Fruit fly (Drosophila melanogaster) whole organism, embryonic: ENCODE results near the gene Tom.

Experiments
- B-H2 ChIP-seq: fragments of 200-800 bp; sonication (Bioruptor generic); optimal IDR thresholded peaks from 2 replicates; lab custom pipeline; 2018; ENCODE audit warnings: missing biosample characterization, mild to moderate bottlenecking, missing genetic modification characterization
- CG10147 ChIP-seq: fragments of 200-800 bp; sonication (Bioruptor generic); optimal IDR thresholded peaks from 2 replicates; lab custom pipeline; 2019; ENCODE audit warnings: missing biosample characterization, mild to moderate bottlenecking, missing genetic modification characterization, moderate library complexity
- CG10565 ChIP-seq: fragments of 200-800 bp; sonication (Bioruptor generic); optimal IDR thresholded peaks from 3 replicates; lab custom pipeline; 2016; ENCODE audit warnings: missing biosample characterization, mild to moderate bottlenecking, missing genetic modification characterization
- CG10959 ChIP-seq: fragments of 200-800 bp; sonication (Bioruptor generic); IDR thresholded peaks from 2 replicates; pipeline ENCODE4 v1.3.6; 2022; ENCODE audit warnings: missing biosample characterization, missing genetic modification characterization
- CG11695 ChIP-seq: fragments of 200-800 bp; sonication (Bioruptor generic); IDR thresholded peaks from 3 replicates; pipeline ENCODE4 v1.3.6; 2022; ENCODE audit warnings: missing biosample characterization, missing genetic modification characterization
- CG13424 ChIP-seq: fragments of 200-800 bp; sonication (Bioruptor generic); optimal IDR thresholded peaks from 2 replicates; lab custom pipeline; 2019; ENCODE audit warnings: missing biosample characterization, mild to moderate bottlenecking, missing genetic modification characterization, moderate library complexity
- CG13624 ChIP-seq: fragments of 200-800 bp; sonication (Bioruptor generic); optimal IDR thresholded peaks from 2 replicates; lab custom pipeline; 2016; ENCODE audit warnings: missing biosample characterization, missing genetic modification characterization
- CG15479 ChIP-seq: fragments of 200-800 bp; sonication (Bioruptor generic); optimal IDR thresholded peaks from 3 replicates; lab custom pipeline; 2019; ENCODE audit warnings: missing biosample characterization, mild to moderate bottlenecking, missing genetic modification characterization, moderate library complexity
- CG1603 ChIP-seq: fragments of 200-800 bp; sonication (Bioruptor generic); optimal IDR thresholded peaks from 2 replicates; lab custom pipeline; 2019; ENCODE audit warnings: missing biosample characterization, mild to moderate bottlenecking, missing genetic modification characterization, moderate library complexity
- CG1647 ChIP-seq: fragments of 200-800 bp; sonication (Bioruptor generic); optimal IDR thresholded peaks from 3 replicates; lab custom pipeline; 2016; ENCODE audit warnings: missing biosample characterization, missing genetic modification characterization
- CG16779 ChIP-seq: fragments of 200-800 bp; sonication (Bioruptor generic); IDR thresholded peaks from 2 replicates; pipeline ENCODE4 v1.3.6; 2022; ENCODE audit warnings: missing biosample characterization, missing genetic modification characterization
- CG16815 ChIP-seq: fragments of 200-800 bp; sonication (Bioruptor generic); optimal IDR thresholded peaks from 3 replicates; lab custom pipeline; 2017; ENCODE audit warnings: missing biosample characterization, mild to moderate bottlenecking, missing genetic modification characterization
- CG17328 ChIP-seq: fragments of 200-800 bp; sonication (Bioruptor generic); IDR thresholded peaks from 2 replicates; pipeline ENCODE4 v1.3.6; 2022; ENCODE audit warnings: missing biosample characterization, missing genetic modification characterization
- CG1792 ChIP-seq: fragments of 200-800 bp; sonication (Bioruptor generic); optimal IDR thresholded peaks from 2 replicates; lab custom pipeline; 2016; ENCODE audit warnings: missing biosample characterization, missing genetic modification characterization
- CG2120 ChIP-seq: fragments of 200-800 bp; sonication (Bioruptor generic); optimal IDR thresholded peaks from 3 replicates; lab custom pipeline; 2016; ENCODE audit warnings: missing biosample characterization, missing genetic modification characterization
- CG3163 ChIP-seq: fragments of 200-800 bp; sonication (Bioruptor generic); optimal IDR thresholded peaks from 3 replicates; lab custom pipeline; 2016; ENCODE audit warnings: missing biosample characterization, missing genetic modification characterization
- CG3726 ChIP-seq: fragments of 200-800 bp; sonication (Bioruptor generic); IDR thresholded peaks from 3 replicates; pipeline ENCODE4, ENCODE4 v1.3.6; 2022; ENCODE audit warnings: missing biosample characterization, missing genetic modification characterization
- CG4617 ChIP-seq: fragments of 200-800 bp; sonication (Bioruptor generic); optimal IDR thresholded peaks from 3 replicates; lab custom pipeline; 2016; ENCODE audit warnings: missing biosample characterization, missing genetic modification characterization, borderline replicate concordance
- CG5180 ChIP-seq: fragments of 200-800 bp; sonication (Bioruptor generic); optimal IDR thresholded peaks from 3 replicates; lab custom pipeline; 2017; ENCODE audit warnings: missing biosample characterization, missing genetic modification characterization, mild to moderate bottlenecking, moderate library complexity, missing genetic modification reagents
- CG6254 ChIP-seq: fragments of 200-800 bp; sonication (Bioruptor generic); optimal IDR thresholded peaks from 3 replicates; lab custom pipeline; 2017; ENCODE audit warnings: mild to moderate bottlenecking, missing biosample characterization, missing genetic modification reagents, missing genetic modification characterization
- CG9817 ChIP-seq: fragments of 200-800 bp; sonication (Bioruptor generic); optimal IDR thresholded peaks from 2 replicates; lab custom pipeline; 2018; ENCODE audit warnings: missing biosample characterization, mild to moderate bottlenecking, missing genetic modification characterization, moderate library complexity
- Deaf1 ChIP-seq: fragments of 200-800 bp; optimal IDR thresholded peaks from 3 replicates; lab custom pipeline; 2019; ENCODE audit warnings: missing biosample characterization, mild to moderate bottlenecking, missing genetic modification characterization, moderate library complexity
- Dp ChIP-seq: fragments of 200-800 bp; sonication (Bioruptor generic); optimal IDR thresholded peaks from 2 replicates; lab custom pipeline; 2018; ENCODE audit warnings: missing biosample characterization, mild to moderate bottlenecking, missing genetic modification characterization, moderate library complexity
- GATAe ChIP-seq: fragments of 200-800 bp; sonication (Bioruptor generic); conservative IDR thresholded peaks from 2 replicates; pipeline ENCODE4 v1.3.6; 2022; ENCODE audit warnings: missing biosample characterization, missing genetic modification characterization
- HmgD ChIP-seq: fragments of 200-800 bp; sonication (Bioruptor generic); optimal IDR thresholded peaks from 3 replicates; lab custom pipeline; 2016; ENCODE audit warnings: missing biosample characterization, missing genetic modification characterization
- Hr51 ChIP-seq, 2 experiments: fragments of 200-800 bp; sonication (Bioruptor generic); optimal IDR thresholded peaks; 2 replicates in 1 of 2; 3 replicates in 1 of 2; lab custom pipeline; 2016 to 2018; ENCODE audit warnings: missing biosample characterization in 2 of 2, missing genetic modification characterization in 2 of 2, mild to moderate bottlenecking in 1 of 2, moderate library complexity in 1 of 2
- MTF-1 ChIP-seq: fragments of 200-800 bp; sonication (Bioruptor generic); optimal IDR thresholded peaks from 2 replicates; lab custom pipeline; 2018; ENCODE audit warnings: missing biosample characterization, mild to moderate bottlenecking, missing genetic modification characterization, borderline replicate concordance
- Optix ChIP-seq: fragments of 200-800 bp; sonication (Bioruptor generic); IDR thresholded peaks from 3 replicates; pipeline ENCODE4 v1.3.6; 2022; ENCODE audit warnings: missing biosample characterization, missing genetic modification characterization
- Six4 ChIP-seq: fragments of 200-800 bp; sonication (Bioruptor generic); optimal IDR thresholded peaks from 2 replicates; lab custom pipeline; 2016; ENCODE audit warnings: missing biosample characterization, missing genetic modification characterization
- Sox102F ChIP-seq: fragments of 200-800 bp; sonication (Bioruptor generic); optimal IDR thresholded peaks from 2 replicates; lab custom pipeline; 2018; ENCODE audit warnings: missing biosample characterization, mild to moderate bottlenecking, missing genetic modification characterization, moderate library complexity
- TFAM ChIP-seq: fragments of 200-800 bp; sonication (Bioruptor generic); optimal IDR thresholded peaks from 2 replicates; lab custom pipeline; 2017; ENCODE audit warnings: missing biosample characterization, missing genetic modification characterization, inconsistent platforms
- Vsx1 ChIP-seq: fragments of 200-800 bp; sonication (Bioruptor generic); optimal IDR thresholded peaks from 2 replicates; lab custom pipeline; 2017; ENCODE audit warnings: missing biosample characterization, mild to moderate bottlenecking, missing genetic modification characterization, missing genetic modification reagents
- ap ChIP-seq: fragments of 200-800 bp; sonication (Bioruptor generic); IDR thresholded peaks from 2 replicates; pipeline ENCODE4 v1.3.6; 2022; ENCODE audit warnings: missing biosample characterization, missing genetic modification characterization
- bsh ChIP-seq, 2 experiments: fragments of 200-800 bp; sonication (Bioruptor generic); optimal IDR thresholded peaks; 2 replicates each; lab custom pipeline; 2017 to 2018; ENCODE audit warnings: mild to moderate bottlenecking in 2 of 2, missing biosample characterization in 2 of 2, missing genetic modification characterization in 2 of 2, moderate library complexity in 1 of 2
- disco-r ChIP-seq: fragments of 200-800 bp; sonication (Bioruptor generic); optimal IDR thresholded peaks from 2 replicates; lab custom pipeline; 2016; ENCODE audit warnings: missing biosample characterization, missing genetic modification characterization
- dmrt99B ChIP-seq: fragments of 200-800 bp; sonication (Bioruptor generic); optimal IDR thresholded peaks from 2 replicates; lab custom pipeline; 2018; ENCODE audit warnings: missing biosample characterization, mild to moderate bottlenecking, missing genetic modification characterization, moderate library complexity
- fd3F ChIP-seq: fragments of 200-800 bp; sonication (Bioruptor generic); optimal IDR thresholded peaks from 2 replicates; lab custom pipeline; 2018; ENCODE audit warnings: missing biosample characterization, mild to moderate bottlenecking, missing genetic modification characterization, moderate library complexity
- fu2 ChIP-seq: fragments of 200-800 bp; sonication (Bioruptor generic); optimal IDR thresholded peaks from 2 replicates; lab custom pipeline; 2016; ENCODE audit warnings: missing biosample characterization, missing genetic modification characterization
- luna ChIP-seq: fragments of 200-800 bp; sonication (Bioruptor generic); optimal IDR thresholded peaks from 2 replicates; lab custom pipeline; 2016; ENCODE audit warnings: missing biosample characterization, missing genetic modification characterization
- mam ChIP-seq: fragments of 200-800 bp; sonication (Bioruptor generic); optimal IDR thresholded peaks from 3 replicates; lab custom pipeline; 2016; ENCODE audit warnings: missing biosample characterization, missing genetic modification characterization
- otp ChIP-seq: fragments of 200-800 bp; sonication (Bioruptor generic); IDR thresholded peaks from 3 replicates; pipeline ENCODE4, ENCODE4 v1.3.6; 2022; ENCODE audit warnings: missing biosample characterization, missing genetic modification characterization
- pan ChIP-seq, 4 experiments: fragments of >200 bp in 3 of 4; fragments of 200-800 bp in 1 of 4; sonication (Bioruptor generic) in 1 of 4; optimal IDR thresholded peaks in 3 of 4; IDR thresholded peaks in 1 of 4; 2 replicates each; pipeline versions ENCODE4 v1.3.6 to Lab custom; 2017 to 2022; ENCODE audit warnings: missing biosample characterization in 2 of 4, missing genetic modification characterization in 2 of 4, mixed read lengths in 1 of 4
- sc ChIP-seq, 3 experiments: fragments of >200 bp in 2 of 3; fragments of 200-800 bp in 1 of 3; sonication (Bioruptor generic) in 1 of 3; optimal IDR thresholded peaks; 2 replicates in 2 of 3; 3 replicates in 1 of 3; lab custom pipeline; 2017; ENCODE audit warnings: mild to moderate bottlenecking in 1 of 3, missing biosample characterization in 1 of 3, missing genetic modification characterization in 1 of 3, missing genetic modification reagents in 1 of 3
- sim ChIP-seq: fragments of 200-800 bp; sonication (Bioruptor generic); IDR thresholded peaks from 2 replicates; pipeline ENCODE4 v1.3.6; 2022; ENCODE audit warnings: missing biosample characterization, missing genetic modification characterization
- ssp ChIP-seq: fragments of 200-800 bp; sonication (Bioruptor generic); IDR thresholded peaks from 2 replicates; pipeline ENCODE4 v1.3.6; 2022; ENCODE audit warnings: missing biosample characterization, missing genetic modification characterization
- wek ChIP-seq: fragments of 200-800 bp; sonication (Bioruptor generic); optimal IDR thresholded peaks from 3 replicates; lab custom pipeline; 2018; ENCODE audit warnings: missing biosample characterization, mild to moderate bottlenecking, missing genetic modification characterization, moderate library complexity
- yki ChIP-seq: fragments of >200 bp; optimal IDR thresholded peaks from 3 replicates; lab custom pipeline; 2018
- zen ChIP-seq: fragments of 200-800 bp; sonication (Bioruptor generic); optimal IDR thresholded peaks from 3 replicates; lab custom pipeline; 2018; ENCODE audit warnings: missing biosample characterization, mild to moderate bottlenecking, missing genetic modification characterization, moderate library complexity

Tom gene

dm6 chr3L:14956288-14957032 is 12.7 kb upstream of the Tom start (continued):
- TF ChIP-seq fd3F (GFP tag; lab: Kevin White, UChicago): no peak
- TF ChIP-seq CG10147: no peak
- TF ChIP-seq CG15479 (GFP tag; lab: Kevin White, UChicago): peak; percentile 99
- no peak for TF ChIP-seq dmrt99B
- peak; percentile 54 for TF ChIP-seq CG1603
- no peak for TF ChIP-seq CG4617 (GFP tag; lab: Kevin White, UChicago)
- TF ChIP-seq TFAM (GFP tag; lab: Kevin White, UChicago): peak; percentile 21
- TF ChIP-seq ssp (GFP tag; lab: Robert Waterston, UW): no peak
- TF ChIP-seq sim (GFP tag; lab: Robert Waterston, UW): no peak
- TF ChIP-seq Six4 (GFP tag; lab: Kevin White, UChicago): no peak
- TF ChIP-seq CG10959: no peak
- TF ChIP-seq CG13624 (GFP tag; lab: Kevin White, UChicago): no peak
- no peak for TF ChIP-seq CG1647 (GFP tag; lab: Kevin White, UChicago)
- TF ChIP-seq CG1792 (GFP tag; lab: Kevin White, UChicago): peak; percentile 2
- no peak for TF ChIP-seq CG13424 (tag; lab: Kevin White, UChicago)
- TF ChIP-seq sc (optimal IDR thresholded peaks at IDR 0.05; lab: Kevin White, UChicago): no peak
- TF ChIP-seq sc (GFP tag; optimal IDR thresholded peaks at IDR 0.05; lab: Kevin White, UChicago): peak; percentile 57
- TF ChIP-seq pan (optimal IDR thresholded peaks at IDR 0.05; lab: Kevin White, UChicago): no peak
- TF ChIP-seq pan (GFP tag; optimal IDR thresholded peaks at IDR 0.05 in 1 of 2, IDR thresholded peaks at IDR 0.05 in 1 of 2): no peak
- TF ChIP-seq zen: peak; percentile 97
- TF ChIP-seq HmgD: no peak
- TF ChIP-seq Deaf1: no peak
- no peak for TF ChIP-seq CG9817 (tag; lab: Kevin White, UChicago)
- TF ChIP-seq CG16815: peak; percentile 2
- TF ChIP-seq B-H2: no peak
- TF ChIP-seq CG10565 (GFP tag; lab: Kevin White, UChicago): no peak
- no peak for TF ChIP-seq CG11695 (GFP tag; lab: Robert Waterston, UW)
- no peak for TF ChIP-seq GATAe (GFP tag; lab: Robert Waterston, UW)
- peak; percentile 54 for TF ChIP-seq Vsx1 (GFP tag; lab: Kevin White, UChicago)
- no peak for TF ChIP-seq CG2120
- TF ChIP-seq CG5180 (GFP tag; lab: Kevin White, UChicago): no peak
- TF ChIP-seq ap: no peak
- no peak for TF ChIP-seq luna (GFP tag; lab: Kevin White, UChicago)
- TF ChIP-seq fu2: no peak
- TF ChIP-seq Hr51 (GFP tag; optimal IDR thresholded peaks at IDR 0.05; lab: Kevin White, UChicago): peak in 1 of 2 experiments; percentile 35
- no peak for TF ChIP-seq disco-r (GFP tag; lab: Kevin White, UChicago)
- TF ChIP-seq CG3726: no peak
- no peak for TF ChIP-seq bsh (GFP tag; optimal IDR thresholded peaks at IDR 0.05; lab: Kevin White, UChicago)
- peak; percentile 50 for TF ChIP-seq CG6254 (GFP tag; lab: Kevin White, UChicago)
- no peak for TF ChIP-seq CG16779 (GFP tag; lab: Robert Waterston, UW)
- no peak for TF ChIP-seq otp (GFP tag; lab: Robert Waterston, UW)
- TF ChIP-seq Optix (GFP tag; lab: Robert Waterston, UW): no peak
- no peak for TF ChIP-seq CG3163
- TF ChIP-seq CG17328 (GFP tag; lab: Robert Waterston, UW): peak; percentile 42; the same call in 1 of the 2 replicates
- TF ChIP-seq Sox102F (GFP tag; lab: Kevin White, UChicago): no peak
- no peak for TF ChIP-seq mam (GFP tag; lab: Kevin White, UChicago)
- no peak for TF ChIP-seq yki (lab: Kevin White, UChicago)
- TF ChIP-seq wek: peak; percentile 32
- peak; percentile 66 for TF ChIP-seq MTF-1 (GFP tag; lab: Kevin White, UChicago)
- no peak for TF ChIP-seq Dp (GFP tag; lab: Kevin White, UChicago)
